Fruit fly (Drosophila melanogaster) whole organism, wandering third instar larva: ENCODE measurements around the gene smog.

Experiments
- Abd-B ChIP-seq: fragments of >200 bp; optimal IDR thresholded peaks from 2 replicates; lab custom pipeline; 2017; ENCODE audit warnings: missing biosample characterization, missing genetic modification characterization
- CG32264 ChIP-seq: fragments of 200-800 bp; sonication (Bioruptor generic); optimal IDR thresholded peaks from 2 replicates; lab custom pipeline; 2016; ENCODE audit warnings: missing biosample characterization, missing genetic modification characterization
- CG9705 ChIP-seq: fragments of 200-800 bp; sonication (Bioruptor generic); optimal IDR thresholded peaks from 2 replicates; lab custom pipeline; 2018; ENCODE audit warnings: missing biosample characterization, mild to moderate bottlenecking, missing genetic modification characterization
- CrebA ChIP-seq: fragments of 200-800 bp; sonication (Bioruptor generic); optimal IDR thresholded peaks from 2 replicates; lab custom pipeline; 2016; ENCODE audit warnings: missing biosample characterization, mild to moderate bottlenecking, missing genetic modification characterization, borderline replicate concordance
- Dfd ChIP-seq: fragments of >200 bp; optimal IDR thresholded peaks from 2 replicates; lab custom pipeline; 2017; ENCODE audit warnings: missing biosample characterization, missing genetic modification characterization
- Dif ChIP-seq: fragments of 200-275, 200-300 bp; sonication (Bioruptor generic); optimal IDR thresholded peaks from 2 replicates; lab custom pipeline; 2018; ENCODE audit warnings: missing biosample characterization, missing genetic modification characterization; ENCODE audit not compliant: partially characterized antibody
- GATAd ChIP-seq: sonication (Bioruptor generic); optimal IDR thresholded peaks from 2 replicates; lab custom pipeline; 2016; ENCODE audit warnings: missing biosample characterization, missing genetic modification characterization
- HLH106 ChIP-seq: fragments of 200-800 bp; optimal IDR thresholded peaks from 3 replicates; lab custom pipeline; 2019; ENCODE audit warnings: missing biosample characterization, mild to moderate bottlenecking, missing genetic modification characterization, moderate library complexity
- Hnf4 ChIP-seq: fragments of 200-800 bp; sonication (Bioruptor generic); optimal IDR thresholded peaks from 2 replicates; lab custom pipeline; 2016; ENCODE audit warnings: missing biosample characterization, mild to moderate bottlenecking, missing genetic modification characterization
- Hr78 ChIP-seq: fragments of >200 bp; optimal IDR thresholded peaks from 2 replicates; lab custom pipeline; 2017; ENCODE audit warnings: missing biosample characterization, missing genetic modification characterization
- Hr83 ChIP-seq: fragments of 200-300 bp; sonication (Bioruptor generic); optimal IDR thresholded peaks from 2 replicates; lab custom pipeline; 2016; ENCODE audit warnings: missing biosample characterization, mild to moderate bottlenecking, missing genetic modification characterization, moderate library complexity; ENCODE audit not compliant: poor library complexity, severe bottlenecking
- Jra ChIP-seq: sonication (Bioruptor generic); optimal IDR thresholded peaks from 2 replicates; lab custom pipeline; 2016; ENCODE audit warnings: missing biosample characterization, missing genetic modification characterization
- Mio ChIP-seq: sonication (Bioruptor generic); optimal IDR thresholded peaks from 2 replicates; lab custom pipeline; 2016; ENCODE audit warnings: missing biosample characterization, missing genetic modification characterization
- Myc ChIP-seq: fragments of >200 bp; optimal IDR thresholded peaks from 2 replicates; lab custom pipeline; 2017
- N ChIP-seq: fragments of >200 bp; optimal IDR thresholded peaks from 2 replicates; lab custom pipeline; 2018; ENCODE audit warnings: missing biosample characterization, missing external identifiers, missing genetic modification characterization
- OdsH ChIP-seq: fragments of 200-800 bp; sonication (Bioruptor generic); optimal IDR thresholded peaks from 2 replicates; lab custom pipeline; 2016; ENCODE audit warnings: missing biosample characterization, mild to moderate bottlenecking, missing genetic modification characterization
- Rel ChIP-seq, 2 experiments: fragments of 200-800 bp; sonication (Bioruptor generic) in 1 of 2; optimal IDR thresholded peaks; 2 replicates in 1 of 2; 3 replicates in 1 of 2; lab custom pipeline; 2016 to 2019; ENCODE audit warnings: mild to moderate bottlenecking in 2 of 2, missing biosample characterization in 2 of 2, missing genetic modification characterization in 2 of 2, moderate library complexity in 1 of 2
- Sp1 ChIP-seq: fragments of 200-800 bp; sonication (Bioruptor generic); optimal IDR thresholded peaks from 3 replicates; lab custom pipeline; 2019; ENCODE audit warnings: missing biosample characterization, mild to moderate bottlenecking, missing genetic modification characterization, moderate library complexity
- Vsx2 ChIP-seq: fragments of 200-300, 225-300 bp; sonication (Bioruptor generic); optimal IDR thresholded peaks from 2 replicates; lab custom pipeline; 2018; ENCODE audit warnings: missing biosample characterization, missing genetic modification characterization; ENCODE audit not compliant: partially characterized antibody
- br ChIP-seq: fragments of 200-800 bp; sonication (Bioruptor generic); optimal IDR thresholded peaks from 2 replicates; lab custom pipeline; 2016; ENCODE audit warnings: missing biosample characterization, missing genetic modification characterization
- brk ChIP-seq: fragments of 200-800 bp; sonication (Bioruptor generic); optimal IDR thresholded peaks from 2 replicates; lab custom pipeline; 2016; ENCODE audit warnings: missing biosample characterization, mild to moderate bottlenecking, missing genetic modification characterization
- dl ChIP-seq, 2 experiments: fragments of 175-275, 200-275 bp in 1 of 2; fragments of 200-275 bp in 1 of 2; sonication (Bioruptor generic); optimal IDR thresholded peaks; lab custom pipeline; 2018; ENCODE audit warnings: mild to moderate bottlenecking in 2 of 2, missing biosample characterization in 2 of 2, missing genetic modification characterization in 2 of 2, moderate library complexity in 2 of 2; ENCODE audit not compliant: partially characterized antibody in 2 of 2, insufficient read depth in 1 of 2
- dmrt93B ChIP-seq: fragments of 200-800 bp; sonication (Bioruptor generic); optimal IDR thresholded peaks from 2 replicates; lab custom pipeline; 2018; ENCODE audit warnings: missing biosample characterization, mild to moderate bottlenecking, missing genetic modification characterization
- dsf ChIP-seq: sonication (Bioruptor generic); optimal IDR thresholded peaks from 2 replicates; lab custom pipeline; 2016; ENCODE audit warnings: missing biosample characterization, missing genetic modification characterization, borderline replicate concordance
- ey ChIP-seq: fragments of 200-800 bp; sonication (Bioruptor generic); optimal IDR thresholded peaks from 2 replicates; lab custom pipeline; 2016; ENCODE audit warnings: missing biosample characterization, missing genetic modification characterization
- foxo ChIP-seq, 2 experiments: fragments of 200-800 bp; sonication (Bioruptor generic); optimal IDR thresholded peaks; 2 replicates in 1 of 2; 3 replicates in 1 of 2; lab custom pipeline; 2016 to 2017; ENCODE audit warnings: missing biosample characterization in 2 of 2, missing genetic modification characterization in 2 of 2
- fru ChIP-seq: fragments of 200-800 bp; sonication (Bioruptor generic); optimal IDR thresholded peaks from 3 replicates; lab custom pipeline; 2016; ENCODE audit warnings: missing biosample characterization, mild to moderate bottlenecking, missing genetic modification characterization
- h ChIP-seq: fragments of 200-800 bp; sonication (Bioruptor generic); optimal IDR thresholded peaks from 3 replicates; lab custom pipeline; 2016; ENCODE audit warnings: missing biosample characterization, mild to moderate bottlenecking, missing genetic modification characterization
- jim ChIP-seq: fragments of 175-275, 200-325 bp; sonication (Bioruptor generic); optimal IDR thresholded peaks from 2 replicates; lab custom pipeline; 2016; ENCODE audit warnings: missing biosample characterization, mild to moderate bottlenecking, missing genetic modification characterization
- lola ChIP-seq: fragments of >200 bp; optimal IDR thresholded peaks from 2 replicates; lab custom pipeline; 2017; ENCODE audit warnings: missing biosample characterization, missing genetic modification characterization
- pan ChIP-seq: fragments of >200 bp; optimal IDR thresholded peaks from 2 replicates; lab custom pipeline; 2017
- psq ChIP-seq: fragments of 200-800 bp; sonication (Bioruptor generic); optimal IDR thresholded peaks from 3 replicates; lab custom pipeline; 2017; ENCODE audit warnings: missing biosample characterization, mild to moderate bottlenecking, missing genetic modification characterization, moderate library complexity
- rgr ChIP-seq: fragments of 200-800 bp; sonication (Bioruptor generic); optimal IDR thresholded peaks from 3 replicates; lab custom pipeline; 2016; ENCODE audit warnings: missing biosample characterization, mild to moderate bottlenecking, missing genetic modification characterization
- sage ChIP-seq: fragments of 200-800 bp; sonication (Bioruptor generic); optimal IDR thresholded peaks from 2 replicates; lab custom pipeline; 2016; ENCODE audit warnings: missing biosample characterization, mild to moderate bottlenecking, missing genetic modification characterization
- sv ChIP-seq: fragments of 200-800 bp; sonication (Bioruptor generic); optimal IDR thresholded peaks from 3 replicates; lab custom pipeline; 2016; ENCODE audit warnings: missing biosample characterization, missing genetic modification characterization
- tai ChIP-seq: sonication (Bioruptor generic); optimal IDR thresholded peaks from 2 replicates; lab custom pipeline; 2016; ENCODE audit warnings: missing biosample characterization, missing genetic modification characterization
- usp ChIP-seq: fragments of >200 bp; optimal IDR thresholded peaks from 2 replicates; lab custom pipeline; 2017; ENCODE audit warnings: missing biosample characterization, missing genetic modification characterization
- woc ChIP-seq: sonication (Bioruptor generic); optimal IDR thresholded peaks from 2 replicates; lab custom pipeline; 2016; ENCODE audit warnings: missing biosample characterization, mild to moderate bottlenecking, missing genetic modification characterization

smog gene

dm6 chr2L:4886132-4886531 is 33.5 kb downstream of the smog start:
- TF ChIP-seq dsf (GFP tag; lab: Kevin White, UChicago) = no peak
- no peak for TF ChIP-seq woc (GFP tag; lab: Kevin White, UChicago)
- TF ChIP-seq sv (GFP tag; lab: Kevin White, UChicago) = no peak
- no peak for TF ChIP-seq N (GFP tag; lab: Kevin White, UChicago)
- TF ChIP-seq GATAd = no peak
- TF ChIP-seq Dif (GFP tag; lab: Kevin White, UChicago) = no peak
- TF ChIP-seq dmrt93B (GFP tag; lab: Kevin White, UChicago) = no peak
- TF ChIP-seq br (GFP tag; lab: Kevin White, UChicago) = no peak
- TF ChIP-seq Dfd (GFP tag; lab: Kevin White, UChicago) = no peak
- no peak for TF ChIP-seq lola (GFP tag; lab: Kevin White, UChicago)
- no peak for TF ChIP-seq jim (GFP tag; lab: Kevin White, UChicago)
- TF ChIP-seq rgr = no peak
- no peak for TF ChIP-seq Jra (GFP tag; lab: Kevin White, UChicago)

DNA sequence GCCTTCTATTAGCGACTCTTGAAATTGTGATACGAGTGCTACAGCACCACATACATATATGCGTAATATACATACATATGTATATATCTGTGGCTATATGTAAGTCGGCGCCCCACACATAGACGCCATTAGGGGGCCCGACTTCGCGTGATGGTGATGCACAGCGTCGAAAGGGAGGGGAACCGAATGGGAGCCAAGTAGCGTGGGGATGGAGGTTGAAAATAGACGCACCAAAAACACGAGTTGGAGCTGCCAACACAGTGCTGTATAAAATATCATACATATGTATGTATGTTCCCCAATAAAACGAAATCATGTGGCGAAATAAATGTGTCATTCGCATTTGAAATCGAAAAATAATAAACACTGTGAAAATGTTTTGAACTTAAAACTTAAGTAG is 34.0 kb downstream of the smog start:
- TF ChIP-seq dmrt93B (GFP tag; lab: Kevin White, UChicago) (no peak), psq (GFP tag; lab: Kevin White, UChicago) (no peak), Hr83 (GFP tag; lab: Kevin White, UChicago) (no peak), tai (no peak), h (no peak), ey (no peak), Jra (GFP tag; lab: Kevin White, UChicago) (no peak), jim (GFP tag; lab: Kevin White, UChicago) (no peak), Dfd (GFP tag; lab: Kevin White, UChicago) (no peak), OdsH (GFP tag; lab: Kevin White, UChicago) (no peak), Hr78 (GFP tag; lab: Kevin White, UChicago) (no peak), Myc (lab: Kevin White, UChicago) (no peak), CG32264 (GFP tag; lab: Kevin White, UChicago) (no peak), HLH106 (no peak)

DNA sequence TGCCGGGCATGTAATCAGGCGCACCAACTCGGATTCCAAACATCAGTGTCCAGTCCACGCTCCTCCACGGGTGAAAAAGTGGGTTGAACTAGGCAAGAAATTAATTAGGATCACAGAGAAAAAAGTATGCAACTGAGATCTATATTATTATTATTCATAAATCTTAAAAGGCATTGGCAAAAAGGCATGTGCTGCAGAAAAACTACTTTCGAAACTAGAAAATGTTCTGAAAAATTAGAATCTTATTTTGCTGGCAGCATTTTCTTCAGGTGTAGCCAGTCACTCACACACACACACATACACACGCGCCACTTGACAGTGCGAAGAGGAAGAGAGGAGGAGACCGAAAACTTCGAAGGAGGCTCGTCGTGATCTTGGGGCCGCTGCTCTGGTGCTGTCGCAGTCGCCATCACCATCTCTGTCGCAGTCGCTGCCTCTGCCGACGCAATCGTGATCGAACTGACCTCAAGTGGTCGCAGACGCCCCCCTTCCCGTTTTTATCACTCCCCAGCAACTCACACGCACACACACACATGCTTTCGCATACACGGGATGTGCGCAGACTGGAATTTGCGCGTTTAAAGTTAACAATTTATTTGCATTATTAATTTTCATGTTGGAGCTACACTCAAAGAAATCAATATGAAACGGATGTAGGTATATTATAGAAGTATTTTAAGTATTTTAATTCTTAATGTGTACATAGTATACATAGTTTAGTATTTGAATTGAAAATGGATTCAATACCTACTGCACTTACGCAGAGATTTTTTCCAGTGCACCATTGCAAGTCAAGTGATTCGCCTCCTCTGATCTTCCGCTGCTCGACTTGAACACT is 34.9 kb downstream of the smog start:
- TF ChIP-seq GATAd (peak; percentile 82), dsf (GFP tag; lab: Kevin White, UChicago) (peak; percentile 81), Hr78 (GFP tag; lab: Kevin White, UChicago) (no peak), psq (GFP tag; lab: Kevin White, UChicago) (peak; percentile 91), Hr83 (GFP tag; lab: Kevin White, UChicago) (peak; percentile 63), Myc (lab: Kevin White, UChicago) (no peak), ey (peak; percentile 88), br (GFP tag; lab: Kevin White, UChicago) (peak; percentile 86), CrebA (GFP tag; lab: Kevin White, UChicago) (no peak), Rel (GFP tag; optimal IDR thresholded peaks at IDR 0.05; lab: Kevin White, UChicago) (no peak), Rel (tag; optimal IDR thresholded peaks at IDR 0.05; lab: Kevin White, UChicago) (peak; percentile 73), dl (GFP tag; optimal IDR thresholded peaks at IDR 0.05; lab: Kevin White, UChicago; ENCODE audit: insufficient read depth in 1 of 2, partially characterized antibody in 2 of 2) (no peak), Jra (GFP tag; lab: Kevin White, UChicago) (peak; percentile 76), Hnf4 (GFP tag; lab: Kevin White, UChicago) (peak; percentile 90), CG32264 (GFP tag; lab: Kevin White, UChicago) (peak; percentile 66), sage (GFP tag; lab: Kevin White, UChicago) (peak; percentile 89), Mio (GFP tag; lab: Kevin White, UChicago) (peak; percentile 31), Dfd (GFP tag; lab: Kevin White, UChicago) (peak; percentile 19), Dif (GFP tag; lab: Kevin White, UChicago) (no peak), woc (GFP tag; lab: Kevin White, UChicago) (peak; percentile 65), OdsH (GFP tag; lab: Kevin White, UChicago) (peak; percentile 92), h (peak; percentile 94), fru (GFP tag; lab: Kevin White, UChicago) (peak; percentile 86), Sp1 (peak; percentile 91), brk (peak; percentile 79), usp (GFP tag; lab: Kevin White, UChicago) (no peak), dmrt93B (GFP tag; lab: Kevin White, UChicago) (peak; percentile 86), jim (GFP tag; lab: Kevin White, UChicago) (no peak), sv (GFP tag; lab: Kevin White, UChicago) (no peak), lola (GFP tag; lab: Kevin White, UChicago) (no peak), N (GFP tag; lab: Kevin White, UChicago) (no peak), pan (lab: Kevin White, UChicago) (no peak), HLH106 (peak; percentile 96), Vsx2 (no peak), rgr (peak; percentile 93), CG9705 (GFP tag; lab: Kevin White, UChicago) (peak; percentile 81), foxo (GFP tag; optimal IDR thresholded peaks at IDR 0.05; lab: Kevin White, UChicago) (peak in 1 of 2 experiments; percentile 91), tai (peak; percentile 82), Abd-B (no peak)
- TF ChIP-seq, all 38 proteins: peak for 25
